Worm (Caenorhabditis elegans) whole organism, late embryonic: ENCODE results near the gene C08B6.10.

Experiments
- C08G9.2 ChIP-seq: sonication (generic microtip); optimal IDR thresholded peaks from 2 replicates; lab custom pipeline; 2016; ENCODE audit warnings: mild to moderate bottlenecking, missing genetic modification characterization, moderate library complexity, missing compliant biosample characterization
- F13H6.1 ChIP-seq: sonication (generic microtip); optimal IDR thresholded peaks from 2 replicates; lab custom pipeline; 2016; ENCODE audit warnings: missing genetic modification characterization, missing compliant biosample characterization
- ahr-1 ChIP-seq: sonication (generic microtip); optimal IDR thresholded peaks from 2 replicates; lab custom pipeline; 2016; ENCODE audit warnings: missing genetic modification characterization, missing compliant biosample characterization
- ceh-18 ChIP-seq: sonication (generic microtip); optimal IDR thresholded peaks from 2 replicates; lab custom pipeline; 2016; ENCODE audit warnings: missing genetic modification characterization, missing compliant biosample characterization
- ceh-22 ChIP-seq: sonication (generic microtip); optimal IDR thresholded peaks from 2 replicates; lab custom pipeline; 2017; ENCODE audit warnings: missing biosample characterization, missing genetic modification characterization
- ceh-30 ChIP-seq: fragments of 150-350 bp; optimal IDR thresholded peaks from 2 replicates; lab custom pipeline; 2014; ENCODE audit warnings: missing biosample characterization, missing genetic modification characterization
- ceh-34 ChIP-seq: sonication (generic microtip); optimal IDR thresholded peaks from 2 replicates; lab custom pipeline; 2016; ENCODE audit warnings: mild to moderate bottlenecking, missing genetic modification characterization, missing compliant biosample characterization
- ceh-45 ChIP-seq: fragments of 200-800 bp; sonication (Bioruptor generic); IDR thresholded peaks from 2 replicates; pipeline ENCODE4 v1.3.6; 2022; ENCODE audit warnings: missing genetic modification reagents, missing genetic modification characterization, missing compliant biosample characterization
- ceh-48 ChIP-seq: sonication (generic microtip); optimal IDR thresholded peaks from 2 replicates; lab custom pipeline; 2016; ENCODE audit warnings: missing genetic modification characterization, inconsistent platforms, missing compliant biosample characterization
- ceh-9 ChIP-seq: sonication (generic microtip); optimal IDR thresholded peaks from 2 replicates; lab custom pipeline; 2016; ENCODE audit warnings: mild to moderate bottlenecking, missing genetic modification characterization, inconsistent platforms, missing compliant biosample characterization
- che-1 ChIP-seq: sonication (generic microtip); optimal IDR thresholded peaks from 2 replicates; lab custom pipeline; 2016; ENCODE audit warnings: mild to moderate bottlenecking, missing genetic modification characterization, missing compliant biosample characterization
- elt-2 ChIP-seq: sonication (generic microtip); optimal IDR thresholded peaks from 2 replicates; lab custom pipeline; 2016; ENCODE audit warnings: missing genetic modification reagents, missing genetic modification characterization, missing compliant biosample characterization
- ets-4 ChIP-seq: sonication (generic microtip); optimal IDR thresholded peaks from 2 replicates; lab custom pipeline; 2016; ENCODE audit warnings: missing genetic modification characterization, missing compliant biosample characterization
- eyg-1 ChIP-seq: sonication (generic microtip); optimal IDR thresholded peaks from 2 replicates; lab custom pipeline; 2016; ENCODE audit warnings: missing genotype, missing genetic modification characterization, missing compliant biosample characterization
- fkh-10 ChIP-seq: fragments of 150-350 bp; optimal IDR thresholded peaks from 2 replicates; lab custom pipeline; 2014; ENCODE audit warnings: missing biosample characterization, missing genetic modification reagents, missing genetic modification characterization
- fkh-6 ChIP-seq: sonication (generic microtip); optimal IDR thresholded peaks from 2 replicates; lab custom pipeline; 2016; ENCODE audit warnings: missing genetic modification characterization, missing compliant biosample characterization
- hlh-13 ChIP-seq: fragments of 200-800 bp; sonication (Bioruptor generic); optimal IDR thresholded peaks from 2 replicates; lab custom pipeline; 2018; ENCODE audit warnings: mild to moderate bottlenecking, missing genetic modification characterization, missing compliant biosample characterization
- hlh-8 ChIP-seq: sonication (generic microtip); optimal IDR thresholded peaks from 2 replicates; lab custom pipeline; 2016; ENCODE audit warnings: missing genotype, missing genetic modification characterization, missing compliant biosample characterization
- lim-6 ChIP-seq: sonication (generic microtip); optimal IDR thresholded peaks from 2 replicates; lab custom pipeline; 2016; ENCODE audit warnings: missing genetic modification characterization, missing compliant biosample characterization
- lin-11 ChIP-seq: fragments of 200-800 bp; sonication (Bioruptor generic); optimal IDR thresholded peaks from 2 replicates; lab custom pipeline; 2018; ENCODE audit warnings: mild to moderate bottlenecking, missing genetic modification characterization, missing compliant biosample characterization
- mec-3 ChIP-seq: sonication (generic microtip); optimal IDR thresholded peaks from 2 replicates; lab custom pipeline; 2016; ENCODE audit warnings: borderline replicate concordance, missing genetic modification characterization, missing compliant biosample characterization
- nfya-1 ChIP-seq: sonication (generic microtip); optimal IDR thresholded peaks from 2 replicates; lab custom pipeline; 2017; ENCODE audit warnings: missing genetic modification characterization, mild to moderate bottlenecking, missing compliant biosample characterization, antibody characterized with exemption, moderate library complexity
- npax-4 ChIP-seq: sonication (generic microtip); optimal IDR thresholded peaks from 2 replicates; lab custom pipeline; 2016; ENCODE audit warnings: missing genetic modification characterization, missing compliant biosample characterization
- odd-2 ChIP-seq: sonication (generic microtip); optimal IDR thresholded peaks from 2 replicates; lab custom pipeline; 2017; ENCODE audit warnings: antibody characterized with exemption, mild to moderate bottlenecking, missing genetic modification characterization, missing compliant biosample characterization
- pag-3 ChIP-seq: sonication (generic microtip); optimal IDR thresholded peaks from 2 replicates; lab custom pipeline; 2016; ENCODE audit warnings: missing compliant biosample characterization, missing genetic modification characterization, borderline replicate concordance
- pat-9 ChIP-seq: fragments of 200-800 bp; sonication (Bioruptor generic); optimal IDR thresholded peaks from 2 replicates; lab custom pipeline; 2018; ENCODE audit warnings: mild to moderate bottlenecking, missing genetic modification characterization, moderate library complexity, missing compliant biosample characterization
- pha-2 ChIP-seq: sonication (generic microtip); optimal IDR thresholded peaks from 2 replicates; lab custom pipeline; 2017; ENCODE audit warnings: mild to moderate bottlenecking, missing genetic modification characterization, missing compliant biosample characterization
- ref-2 ChIP-seq: sonication (generic microtip); optimal IDR thresholded peaks from 2 replicates; lab custom pipeline; 2016; ENCODE audit warnings: missing genetic modification characterization, missing compliant biosample characterization
- rnt-1 ChIP-seq: sonication (generic microtip); optimal IDR thresholded peaks from 2 replicates; lab custom pipeline; 2016; ENCODE audit warnings: missing genetic modification characterization, missing compliant biosample characterization
- sdc-2 ChIP-seq: sonication (generic microtip); optimal IDR thresholded peaks from 2 replicates; lab custom pipeline; 2016; ENCODE audit warnings: missing genotype, missing genetic modification characterization, missing compliant biosample characterization
- syd-9 ChIP-seq: sonication (generic microtip); optimal IDR thresholded peaks from 2 replicates; lab custom pipeline; 2016; ENCODE audit warnings: mild to moderate bottlenecking, missing genetic modification characterization, moderate library complexity, missing compliant biosample characterization
- unc-3 ChIP-seq, 2 experiments: fragments of 200-800 bp in 1 of 2; sonication (Bioruptor generic) in 1 of 2; sonication (generic microtip) in 1 of 2; conservative IDR thresholded peaks in 1 of 2; optimal IDR thresholded peaks in 1 of 2; 2 replicates each; pipeline versions ENCODE4 v1.3.6 to Lab custom; 2016 to 2022; ENCODE audit warnings: missing compliant biosample characterization in 2 of 2, missing genetic modification characterization in 2 of 2, missing genetic modification reagents in 1 of 2
- unc-42 ChIP-seq: sonication (generic microtip); optimal IDR thresholded peaks from 2 replicates; lab custom pipeline; 2016; ENCODE audit warnings: missing genotype, missing genetic modification characterization, missing compliant biosample characterization
- unc-55 ChIP-seq: sonication (generic microtip); optimal IDR thresholded peaks from 2 replicates; lab custom pipeline; 2017; ENCODE audit warnings: missing biosample characterization, missing genetic modification reagents, missing genetic modification characterization

The C08B6.10 gene

ce11 chrV:10124799-10125548 lies at the start of gene C08B6.10:
C08B6.10 (plus strand) TSS chrV:10125498.
- TF ChIP-seq lin-11 (tag; lab: Kevin White, UChicago) (no peak), elt-2 (tag; lab: Kevin White, UChicago) (peak; percentile 81)

DNA sequence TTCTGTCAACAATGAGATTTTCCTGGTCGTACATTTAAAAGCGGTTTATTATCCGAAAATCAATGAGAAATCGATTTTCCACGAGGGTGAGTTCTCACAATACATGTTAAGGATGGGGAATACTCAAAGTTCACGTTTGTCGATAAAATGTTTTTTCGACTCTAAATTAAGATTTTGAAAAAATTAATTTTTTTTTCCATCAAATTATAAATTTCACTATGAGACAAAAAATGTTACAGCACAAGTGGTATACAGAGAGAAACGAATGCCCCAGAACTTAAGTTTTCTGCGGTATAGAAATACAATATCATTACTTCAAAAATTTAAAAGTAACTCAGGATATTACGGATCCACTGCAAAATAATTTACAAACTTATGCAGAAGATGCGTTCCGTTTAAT lies 47.1 kb upstream of the C08B6.10 start, which contains the start of gene R04B5.1:
Gene R04B5.1, minus strand, starts transcription at position 101 of the 400 bp plus-strand sequence.
- TF ChIP-seq unc-3 (GFP tag; conservative IDR thresholded peaks at IDR 0.05; lab: Robert Waterston, UW) (no peak), unc-3 (tag; optimal IDR thresholded peaks at IDR 0.05; lab: Kevin White, UChicago) (no peak), ceh-9 (tag; lab: Kevin White, UChicago) (no peak), unc-42 (no peak)

DNA sequence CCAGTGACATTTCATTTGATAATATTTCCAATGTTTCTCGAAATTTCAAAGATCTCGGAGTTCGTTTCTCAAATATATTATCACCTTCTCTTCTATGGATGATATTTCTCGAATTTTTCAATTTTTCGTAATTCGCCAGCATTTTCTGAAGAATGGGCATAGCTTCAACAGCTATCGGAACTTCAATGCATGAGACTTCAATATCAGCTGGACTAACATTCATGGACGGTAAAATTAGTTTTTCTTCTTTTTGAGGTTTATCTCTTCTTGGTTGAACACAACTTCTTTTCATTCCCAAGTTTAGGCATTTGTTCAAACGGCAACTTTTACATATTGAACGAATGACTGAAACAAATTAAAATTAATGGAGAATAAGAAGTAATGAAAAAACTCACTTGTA lies 44.4 kb upstream of the C08B6.10 start:
- TF ChIP-seq lin-11 (tag; lab: Kevin White, UChicago) (no peak), rnt-1 (tag; lab: Kevin White, UChicago) (no peak)

- no peak for TF ChIP-seq ahr-1 (tag; lab: Kevin White, UChicago)
- TF ChIP-seq ceh-30 (tag; lab: Kevin White, UChicago) = peak; percentile 51
- TF ChIP-seq, all 69 proteins: peak for 1
These were observed 43.7 kb upstream of the C08B6.10 start, which contains the start of gene nhr-205 for ce11 chrV:10081636-10082035. nhr-205 (minus strand) TSS chrV:10081776.

ce11 chrV:10083999-10084468 lies 41.3 kb upstream of the C08B6.10 start, which contains the start of gene nhr-12:
nhr-12 (minus strand) TSS chrV:10084049.
- no peak for TF ChIP-seq C08G9.2 (tag; lab: Kevin White, UChicago)
- peak; percentile 100 for TF ChIP-seq ceh-30 (tag; lab: Kevin White, UChicago)
- TF ChIP-seq unc-55 (GFP tag; lab: Kevin White, UChicago) = peak; percentile 54
- TF ChIP-seq, all 69 proteins: peak for 2

DNA sequence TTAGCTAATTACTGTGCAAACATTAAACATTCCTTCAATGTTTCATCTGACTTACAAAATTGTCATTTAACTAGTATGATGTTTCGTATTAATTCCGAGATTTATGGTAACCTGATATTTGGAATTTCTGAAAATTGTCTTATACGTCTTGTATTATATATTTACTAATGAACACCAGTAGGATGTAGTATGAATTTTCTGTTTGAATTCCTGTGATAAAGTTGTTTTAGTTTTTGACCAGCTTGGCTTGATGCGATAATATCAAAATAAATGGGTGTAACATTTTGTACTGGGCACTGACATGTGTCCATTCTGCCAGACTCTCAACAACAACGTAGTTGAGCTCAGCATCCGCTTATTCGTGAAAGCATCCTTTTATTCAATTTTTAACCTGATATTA lies 40.4 kb upstream of the C08B6.10 start, which contains the start of gene R04B5.6:
Gene R04B5.6, plus strand, starts transcription at position 301 of the 400 bp plus-strand sequence.
- no peak for TF ChIP-seq unc-42
- TF ChIP-seq ceh-34 (tag; lab: Kevin White, UChicago) = no peak
- no peak for TF ChIP-seq C08G9.2 (tag; lab: Kevin White, UChicago)
- no peak for TF ChIP-seq ahr-1 (tag; lab: Kevin White, UChicago)
- no peak for TF ChIP-seq fkh-6
- no peak for TF ChIP-seq nfya-1 (tag; lab: Kevin White, UChicago)
- TF ChIP-seq ceh-45 (GFP tag; lab: Robert Waterston, UW) = no peak
- TF ChIP-seq odd-2 (tag; lab: Kevin White, UChicago) = no peak
- TF ChIP-seq eyg-1 (tag; lab: Kevin White, UChicago) = no peak
- no peak for TF ChIP-seq sdc-2 (tag; lab: Kevin White, UChicago)
- no peak for TF ChIP-seq pat-9
- TF ChIP-seq npax-4 (tag; lab: Kevin White, UChicago) = no peak

DNA sequence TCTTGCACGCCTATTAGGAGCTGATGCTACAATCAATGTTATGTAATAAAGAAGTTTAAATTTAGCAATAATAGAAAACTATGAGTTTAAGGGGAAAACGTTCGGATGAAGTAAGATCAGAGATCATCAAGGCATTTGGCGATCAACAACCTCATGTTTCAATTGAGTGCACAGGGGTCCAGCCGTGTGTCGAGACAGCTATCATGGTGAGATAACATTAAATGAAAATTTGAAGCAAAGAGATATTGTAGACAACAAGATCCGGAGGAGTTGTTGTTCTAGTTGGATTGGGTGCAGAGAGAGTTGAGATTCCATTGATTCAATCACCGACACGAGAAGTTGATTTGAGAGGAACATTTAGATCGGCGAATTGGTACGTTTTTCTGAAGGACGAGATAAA lies 39.2 kb upstream of the C08B6.10 start:
- TF ChIP-seq lim-6 (tag; lab: Kevin White, UChicago) (no peak), mec-3 (tag; lab: Kevin White, UChicago) (no peak), F13H6.1 (tag; lab: Kevin White, UChicago) (no peak), ahr-1 (tag; lab: Kevin White, UChicago) (no peak), ceh-18 (no peak), ceh-45 (GFP tag; lab: Robert Waterston, UW) (no peak), ets-4 (tag; lab: Kevin White, UChicago) (no peak), ceh-22 (no peak), hlh-8 (no peak), syd-9 (tag; lab: Kevin White, UChicago) (no peak), che-1 (tag; lab: Kevin White, UChicago) (no peak), pag-3 (tag; lab: Kevin White, UChicago) (no peak), ref-2 (no peak), ceh-9 (tag; lab: Kevin White, UChicago) (no peak), pha-2 (tag; lab: Kevin White, UChicago) (no peak), ceh-48 (no peak), unc-3 (GFP tag; conservative IDR thresholded peaks at IDR 0.05; lab: Robert Waterston, UW) (no peak), unc-3 (tag; optimal IDR thresholded peaks at IDR 0.05; lab: Kevin White, UChicago) (no peak), fkh-10 (GFP tag; lab: Kevin White, UChicago) (no peak), hlh-13 (no peak)
